Fruit fly (Drosophila melanogaster): ENCODE measurements around the gene CG10588.

The CG10588 gene

DNA sequence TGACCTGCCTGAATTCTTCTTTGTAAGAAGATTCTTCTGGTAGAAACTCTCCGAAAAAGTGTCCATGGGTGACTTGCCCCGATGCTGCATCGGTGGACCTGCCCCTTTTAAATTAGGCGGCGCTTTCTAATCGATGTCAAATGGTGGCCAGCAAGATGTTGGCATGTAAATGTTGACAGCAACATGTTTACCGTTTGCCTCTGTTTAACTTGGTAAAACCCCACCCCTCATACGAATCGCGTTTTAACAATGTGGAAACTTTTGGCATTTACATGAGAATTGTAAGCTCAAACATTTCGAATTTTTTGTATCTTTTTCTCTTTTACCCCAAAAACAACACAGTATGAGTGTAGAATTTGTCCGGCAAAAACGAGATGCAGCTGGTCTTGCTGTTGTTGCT lies 19.6 kb downstream of the CG10588 start (continued):
- peak; percentile 12 for TF ChIP-seq HLHmδ (GFP tag; optimal IDR thresholded peaks at IDR 0.05)
- peak; percentile 96 for TF ChIP-seq CG11504 (tag; optimal IDR thresholded peaks at IDR 0.05)
- TF ChIP-seq kay (GFP tag; optimal IDR thresholded peaks at IDR 0.05) = no peak
- TF ChIP-seq Oaz (GFP tag; IDR thresholded peaks at IDR 0.05) = no peak
- no peak for TF ChIP-seq CG13624 (GFP tag; optimal IDR thresholded peaks at IDR 0.05)
- TF ChIP-seq CG14441 (GFP tag; IDR thresholded peaks at IDR 0.05) = no peak
- no peak for TF ChIP-seq fd96Cb (tag; optimal IDR thresholded peaks at IDR 0.05)
- TF ChIP-seq CG10267 (tag; optimal IDR thresholded peaks at IDR 0.05) = no peak
- TF ChIP-seq CG10147 (GFP tag; optimal IDR thresholded peaks at IDR 0.05) = no peak
- no peak for TF ChIP-seq CG14860 (GFP tag; IDR thresholded peaks at IDR 0.05; ENCODE audit: partially characterized antibody)
- TF ChIP-seq schlank (tag; optimal IDR thresholded peaks at IDR 0.05) = no peak
- TF ChIP-seq stc (GFP tag; IDR thresholded peaks at IDR 0.05) = 0 out of 2 replicates have a peak, but pooled peaks have one; percentile 5
- peak; percentile 13 for TF ChIP-seq CG3407 (GFP tag; optimal IDR thresholded peaks at IDR 0.05)
- no peak for TF ChIP-seq C15 (GFP tag; IDR thresholded peaks at IDR 0.05)
- 0 out of 3 replicates have a peak, but pooled peaks have one; percentile 16 for TF ChIP-seq otp (GFP tag; IDR thresholded peaks at IDR 0.05)
- no peak for TF ChIP-seq CG15269 (tag; optimal IDR thresholded peaks at IDR 0.05)
- peak; percentile 37; the same call in 1 of the 3 replicates for TF ChIP-seq ci (GFP tag; IDR thresholded peaks at IDR 0.05)

dm6 chr3L:20976967-20977720 lies 20.4 kb downstream of the CG10588 start:
- no peak for TF ChIP-seq fru (optimal IDR thresholded peaks at IDR 0.05)
- TF ChIP-seq Oli (tag; optimal IDR thresholded peaks at IDR 0.05) = peak; percentile 20
- TF ChIP-seq Nf-YB (GFP tag; optimal IDR thresholded peaks at IDR 0.05) = peak; percentile 36
- no peak for TF ChIP-seq CG12391 (tag; optimal IDR thresholded peaks at IDR 0.05)
- no peak for TF ChIP-seq dan (GFP tag; IDR thresholded peaks at IDR 0.05)
- TF ChIP-seq eve (GFP tag; optimal IDR thresholded peaks at IDR 0.05) = peak in 1 of 2 experiments; percentile 43
- no peak for TF ChIP-seq D (optimal IDR thresholded peaks at IDR 0.05)
- TF ChIP-seq D (GFP tag; optimal IDR thresholded peaks at IDR 0.05) = no peak
- peak; percentile 83 for TF ChIP-seq oc (tag; optimal IDR thresholded peaks at IDR 0.05)
- peak; percentile 20 for TF ChIP-seq gsb-n (tag; optimal IDR thresholded peaks at IDR 0.05)
- TF ChIP-seq Blimp-1 (GFP tag; optimal IDR thresholded peaks at IDR 0.05) = peak; percentile 85
- TF ChIP-seq CG1233 (GFP tag; optimal IDR thresholded peaks at IDR 0.05) = no peak
- no peak for TF ChIP-seq usp (GFP tag; optimal IDR thresholded peaks at IDR 0.05)
- peak; percentile 18 for TF ChIP-seq CG13424 (tag; optimal IDR thresholded peaks at IDR 0.05)
- no peak for TF ChIP-seq CG1647 (GFP tag; optimal IDR thresholded peaks at IDR 0.05)
- TF ChIP-seq HLHmδ (GFP tag; optimal IDR thresholded peaks at IDR 0.05) = no peak
- peak; percentile 7 for TF ChIP-seq ATbp (GFP tag; optimal IDR thresholded peaks at IDR 0.05)
- peak; percentile 6 for TF ChIP-seq CG8388 (GFP tag; optimal IDR thresholded peaks at IDR 0.05)
- peak; percentile 62 for TF ChIP-seq Sox102F (GFP tag; optimal IDR thresholded peaks at IDR 0.05)
- TF ChIP-seq Dbx (GFP tag; IDR thresholded peaks at IDR 0.05) = no peak
- TF ChIP-seq D19A (tag; optimal IDR thresholded peaks at IDR 0.05) = peak; percentile 72
- TF ChIP-seq Sox100B (GFP tag; optimal IDR thresholded peaks at IDR 0.05) = peak; percentile 9
- TF ChIP-seq fd96Cb (tag; optimal IDR thresholded peaks at IDR 0.05) = peak; percentile 24
- TF ChIP-seq CG14710 (tag; optimal IDR thresholded peaks at IDR 0.05) = peak; percentile 5
- TF ChIP-seq CG6175 (GFP tag; IDR thresholded peaks at IDR 0.05) = no peak
- peak; percentile 4 for TF ChIP-seq CG15601 (tag; optimal IDR thresholded peaks at IDR 0.05)
- no peak for TF ChIP-seq Jarid2 (GFP tag; optimal IDR thresholded peaks at IDR 0.05)
- no peak for TF ChIP-seq ase (GFP tag; IDR thresholded peaks at IDR 0.05)
- TF ChIP-seq nmo (GFP tag; optimal IDR thresholded peaks at IDR 0.05) = peak; percentile 34
- TF ChIP-seq gem (tag; optimal IDR thresholded peaks at IDR 0.05) = peak; percentile 58
- peak; percentile 27 for TF ChIP-seq dmrt99B (tag; optimal IDR thresholded peaks at IDR 0.05)
- TF ChIP-seq CoRest (tag; optimal IDR thresholded peaks at IDR 0.05) = peak; percentile 23
- TF ChIP-seq bsh (GFP tag; optimal IDR thresholded peaks at IDR 0.05) = peak in 1 of 2 experiments; percentile 36
- TF ChIP-seq ci (GFP tag; IDR thresholded peaks at IDR 0.05) = 0 out of 3 replicates have a peak, but pooled peaks have one; percentile 10

Measured in whole organism, embryonic.